Fruit fly (Drosophila melanogaster) whole organism, adult: ENCODE results near the gene Vha100-4.

Experiments
- CG1620 ChIP-seq: fragments of 200-800 bp; sonication (Bioruptor generic); optimal IDR thresholded peaks from 2 replicates; lab custom pipeline; 2016; ENCODE audit warnings: missing biosample characterization, missing genetic modification characterization
- CG7101 ChIP-seq: fragments of 200-800 bp; sonication (Bioruptor generic); optimal IDR thresholded peaks from 2 replicates; lab custom pipeline; 2018; ENCODE audit warnings: missing biosample characterization, mild to moderate bottlenecking, missing genetic modification characterization, moderate library complexity
- Crg-1 ChIP-seq: fragments of 200-800 bp; sonication (Bioruptor generic); optimal IDR thresholded peaks from 2 replicates; lab custom pipeline; 2016; ENCODE audit warnings: missing biosample characterization, missing genetic modification characterization
- Mnt ChIP-seq: fragments of 200-800 bp; sonication (Bioruptor generic); optimal IDR thresholded peaks from 2 replicates; lab custom pipeline; 2016; ENCODE audit warnings: missing biosample characterization, mild to moderate bottlenecking, missing genetic modification characterization
- kay ChIP-seq: fragments of 200-800 bp; sonication (Bioruptor generic); peaks from one replicate; lab custom pipeline; 2016; ENCODE audit warnings: missing biosample characterization, missing genetic modification characterization, borderline replicate concordance
- toe ChIP-seq: fragments of 200-800 bp; sonication (Bioruptor generic); optimal IDR thresholded peaks from 2 replicates; lab custom pipeline; 2016; ENCODE audit warnings: missing biosample characterization, missing genetic modification characterization

DNA sequence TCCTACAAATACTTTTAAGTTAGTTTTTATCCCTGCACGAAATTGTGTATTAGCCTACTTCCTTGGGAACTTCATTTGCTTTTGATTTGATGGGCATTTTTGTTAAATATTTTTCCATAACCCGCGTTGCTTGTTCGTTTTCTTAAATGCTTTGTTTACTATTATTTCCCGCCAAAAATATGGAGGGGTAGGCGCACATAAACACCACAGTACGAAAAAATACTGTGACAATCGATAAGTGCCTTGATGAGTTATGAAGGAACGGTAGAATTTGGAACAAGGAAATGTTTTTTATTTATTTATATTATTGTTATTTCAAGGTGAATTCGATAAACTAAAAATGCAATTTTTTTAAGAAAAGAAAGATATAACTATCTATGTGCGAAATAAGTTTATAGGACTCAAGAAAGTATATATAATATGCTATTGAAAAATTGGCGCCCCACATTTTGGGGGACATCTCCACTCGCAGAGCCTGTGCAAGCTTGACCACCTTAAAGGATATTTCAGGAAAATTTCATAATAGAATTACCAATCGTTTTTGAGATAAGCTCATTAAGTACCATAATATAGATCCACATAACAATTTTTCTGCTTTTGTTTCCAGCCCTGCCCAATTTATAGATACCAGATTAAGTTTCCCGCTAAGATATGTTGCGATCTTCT is 23.5 kb downstream of the Vha100-4 start, which contains the start of the genes WRNexo and Nup43:
- TF ChIP-seq Crg-1 (GFP tag; lab: Kevin White, UChicago) = no peak
- TF ChIP-seq Mnt (GFP tag; lab: Kevin White, UChicago) = no peak
- TF ChIP-seq kay (GFP tag; lab: Kevin White, UChicago) = no peak
- TF ChIP-seq CG1620 (GFP tag; lab: Kevin White, UChicago) = no peak
- TF ChIP-seq CG7101 (tag; lab: Kevin White, UChicago) = no peak
- TF ChIP-seq toe (GFP tag; lab: Kevin White, UChicago) = peak; percentile 35
